Worm (Caenorhabditis elegans) whole organism, early embryonic: ENCODE results near the gene dna-2.

Experiments used
- B0310.2 ChIP-seq: sonication (generic microtip); optimal IDR thresholded peaks from 2 replicates; lab custom pipeline; 2016; ENCODE audit warnings: mild to moderate bottlenecking, missing genetic modification characterization, missing compliant biosample characterization
- F13C5.2 ChIP-seq: sonication (generic microtip); optimal IDR thresholded peaks from 2 replicates; lab custom pipeline; 2017; ENCODE audit warnings: mild to moderate bottlenecking, missing genetic modification characterization, inconsistent platforms, missing compliant biosample characterization
- aly-1 ChIP-seq: sonication (generic microtip); optimal IDR thresholded peaks from 2 replicates; lab custom pipeline; 2016; ENCODE audit warnings: missing genetic modification characterization, missing compliant biosample characterization
- ama-1 ChIP-seq: fragments of 150-350 bp; optimal IDR thresholded peaks from 2 replicates; lab custom pipeline; 2014
- ceh-13 ChIP-seq: fragments of 200-800 bp; sonication (Bioruptor generic); optimal IDR thresholded peaks from 2 replicates; lab custom pipeline; 2018; ENCODE audit warnings: mild to moderate bottlenecking, missing genetic modification characterization, missing compliant biosample characterization
- ceh-36 ChIP-seq: sonication (generic microtip); optimal IDR thresholded peaks from 2 replicates; lab custom pipeline; 2016; ENCODE audit warnings: missing genetic modification characterization, inconsistent platforms, missing compliant biosample characterization
- ets-7 ChIP-seq: sonication (generic microtip); optimal IDR thresholded peaks from 2 replicates; lab custom pipeline; 2016; ENCODE audit warnings: missing genotype, missing genetic modification characterization, missing compliant biosample characterization
- flt-1 ChIP-seq: fragments of 200-800 bp; sonication (Bioruptor generic); IDR thresholded peaks from 2 replicates; pipeline ENCODE4 v1.3.6; 2022; ENCODE audit warnings: missing genetic modification characterization, missing compliant biosample characterization
- hmbx-1 ChIP-seq: sonication (generic microtip); optimal IDR thresholded peaks from 2 replicates; lab custom pipeline; 2016; ENCODE audit warnings: mild to moderate bottlenecking, missing genetic modification characterization, missing compliant biosample characterization
- hmg-4 ChIP-seq: fragments of 200-800 bp; sonication (Bioruptor generic); optimal IDR thresholded peaks from 2 replicates; lab custom pipeline; 2018; ENCODE audit warnings: mild to moderate bottlenecking, missing genetic modification characterization, missing compliant biosample characterization
- hnd-1 ChIP-seq: sonication (generic microtip); optimal IDR thresholded peaks from 2 replicates; lab custom pipeline; 2016; ENCODE audit warnings: missing genetic modification characterization, missing compliant biosample characterization
- pes-1 ChIP-seq: fragments of 200-800 bp; sonication (Bioruptor generic); IDR thresholded peaks from 2 replicates; pipeline ENCODE4 v1.3.6; 2022; ENCODE audit warnings: missing genetic modification reagents, missing genetic modification characterization, missing compliant biosample characterization
- scrt-1 ChIP-seq: fragments of 200-800 bp; sonication (Bioruptor generic); IDR thresholded peaks from 2 replicates; pipeline ENCODE4 v1.3.6; 2022; ENCODE audit warnings: missing genetic modification characterization, missing compliant biosample characterization
- sea-1 ChIP-seq: fragments of 200-800 bp; sonication (Bioruptor generic); conservative IDR thresholded peaks from 2 replicates; pipeline ENCODE4 v1.3.6; 2022; ENCODE audit warnings: missing genetic modification characterization, missing compliant biosample characterization
- tbx-11 ChIP-seq: fragments of 200-800 bp; sonication (Bioruptor generic); IDR thresholded peaks from 2 replicates; pipeline ENCODE4 v1.3.6; 2022; ENCODE audit warnings: missing genetic modification characterization, missing compliant biosample characterization
- tbx-37 ChIP-seq: fragments of 200-800 bp; sonication (Bioruptor generic); conservative IDR thresholded peaks from 2 replicates; pipeline ENCODE4 v1.3.6; 2022; ENCODE audit warnings: missing genetic modification reagents, missing genetic modification characterization, missing compliant biosample characterization
- tra-4 ChIP-seq: sonication (generic microtip); optimal IDR thresholded peaks from 2 replicates; lab custom pipeline; 2017; ENCODE audit warnings: missing genetic modification characterization, missing compliant biosample characterization

The dna-2 gene

DNA sequence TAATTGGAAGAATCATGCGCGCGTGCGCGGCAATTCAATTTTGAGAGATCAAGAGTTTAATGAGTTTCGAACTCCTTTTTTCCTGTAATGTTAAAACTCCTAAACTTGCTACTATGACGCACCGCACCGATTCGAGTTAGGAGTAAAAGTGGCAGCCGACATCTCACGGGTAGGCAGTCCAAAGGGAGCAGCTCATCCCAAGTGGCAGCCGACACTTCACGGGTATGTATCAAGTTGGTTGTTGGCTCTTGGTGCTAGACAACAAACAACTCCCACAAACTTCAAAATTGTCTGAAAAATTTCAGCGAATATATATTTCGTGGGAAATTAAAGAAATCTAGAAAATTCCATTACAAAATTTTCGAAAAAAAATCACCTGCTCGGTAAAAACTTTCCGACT, 25.0 kb upstream of the dna-2 start:
- TF ChIP-seq scrt-1 (GFP tag; lab: Robert Waterston, UW) (no peak), tbx-37 (GFP tag; lab: Robert Waterston, UW) (no peak), ama-1 (lab: Kevin White, UChicago) (no peak), sea-1 (GFP tag; lab: Robert Waterston, UW) (no peak), B0310.2 (no peak)

ce11 chrII:11756684-11757107, 21.5 kb upstream of the dna-2 start:
- TF ChIP-seq hnd-1 (tag; lab: Kevin White, UChicago), result peak; percentile 2
- TF ChIP-seq pes-1, result 0 out of 2 replicates have a peak, but pooled peaks have one; percentile 46
- peak; percentile 46 for TF ChIP-seq ama-1 (lab: Kevin White, UChicago)
- peak; percentile 71; the same call in 1 of the 2 replicates for TF ChIP-seq sea-1 (GFP tag; lab: Robert Waterston, UW)
- no peak for TF ChIP-seq B0310.2
- no peak for TF ChIP-seq tbx-11 (GFP tag; lab: Robert Waterston, UW)
- no peak for TF ChIP-seq flt-1 (GFP tag; lab: Robert Waterston, UW)

DNA sequence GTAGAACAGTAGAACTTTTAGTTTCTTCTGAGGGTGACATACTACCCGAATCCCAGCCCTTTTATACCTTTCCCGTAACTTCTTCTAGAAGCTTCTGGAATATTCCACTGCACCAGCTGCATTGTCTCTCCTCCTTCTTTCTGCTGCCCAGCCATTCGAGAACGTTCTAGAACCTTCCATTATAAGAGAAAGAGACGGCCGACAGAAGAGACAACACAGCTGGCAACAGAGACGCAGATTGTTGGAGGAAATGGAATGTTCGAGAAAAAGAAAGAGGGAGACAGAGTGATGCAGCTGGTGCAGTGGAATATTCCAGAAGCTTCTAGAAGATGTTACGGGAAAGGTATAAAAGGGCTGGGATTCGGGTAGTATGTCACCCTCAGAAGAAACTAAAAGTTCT, 19.0 kb upstream of the dna-2 start, which contains the start of the genes F44E5.4 and F44E5.5:
TSS of gene F44E5.4 (minus strand) at position 35 of the 400 bp plus-strand sequence.
TSS of gene F44E5.5 (plus strand) at position 386 of the 400 bp plus-strand sequence.
- peak; percentile 80 for TF ChIP-seq tbx-11 (GFP tag; lab: Robert Waterston, UW)
- TF ChIP-seq pes-1, result peak; percentile 84
- TF ChIP-seq hmg-4 (GFP tag; lab: Kevin White, UChicago), result peak; percentile 34
- TF ChIP-seq scrt-1 (GFP tag; lab: Robert Waterston, UW), result peak; percentile 81
- peak; percentile 68 for TF ChIP-seq F13C5.2 (tag; lab: Kevin White, UChicago)
- TF ChIP-seq ceh-36 (tag; lab: Kevin White, UChicago), result peak; percentile 42
- peak; percentile 60 for TF ChIP-seq hnd-1 (tag; lab: Kevin White, UChicago)
- TF ChIP-seq flt-1 (GFP tag; lab: Robert Waterston, UW), result peak; percentile 82; the same call in 1 of the 2 replicates
- TF ChIP-seq sea-1 (GFP tag; lab: Robert Waterston, UW), result peak; percentile 87
- TF ChIP-seq tbx-37 (GFP tag; lab: Robert Waterston, UW), result peak; percentile 71
- peak; percentile 76 for TF ChIP-seq B0310.2
- peak; percentile 47 for TF ChIP-seq tra-4 (tag; lab: Kevin White, UChicago)

ce11 chrII:11761806-11762512, 16.3 kb upstream of the dna-2 start:
- TF ChIP-seq F13C5.2 (tag; lab: Kevin White, UChicago) (no peak), sea-1 (GFP tag; lab: Robert Waterston, UW) (0 out of 2 replicates have a peak, but pooled peaks have one; percentile 65), hmbx-1 (tag; lab: Kevin White, UChicago) (no peak), aly-1 (tag; lab: Kevin White, UChicago) (no peak), scrt-1 (GFP tag; lab: Robert Waterston, UW) (no peak)

DNA sequence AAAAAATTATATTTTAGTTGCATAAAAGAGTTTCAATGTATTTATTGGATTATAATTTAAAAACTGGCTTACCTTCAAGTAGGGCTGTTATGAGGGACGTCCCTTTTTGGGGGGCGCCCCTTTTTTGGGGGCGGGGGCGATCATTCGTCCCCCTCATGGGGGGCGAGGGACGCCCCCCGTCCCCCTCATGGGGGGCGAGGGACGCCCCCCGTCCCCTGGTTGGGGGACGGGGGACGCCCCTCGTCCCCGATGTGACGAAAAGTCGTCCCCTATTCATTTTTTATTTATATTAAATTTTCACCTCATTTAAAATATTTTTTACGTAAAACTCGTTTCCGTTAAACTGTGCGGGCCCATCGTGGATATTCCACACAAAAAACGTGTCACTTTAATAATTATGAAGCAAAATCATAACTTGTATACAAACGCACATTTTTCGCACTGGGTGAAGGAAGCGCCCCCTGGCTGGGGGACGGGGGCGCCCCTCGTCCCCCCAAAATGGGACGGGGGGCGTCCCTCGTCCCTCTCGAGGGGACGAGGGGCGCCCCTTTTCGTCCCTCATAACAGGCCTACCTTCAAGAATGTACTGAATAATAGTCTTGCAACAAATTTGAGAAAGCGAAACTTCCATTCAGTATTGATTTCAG, 12.6 kb upstream of the dna-2 start:
- TF ChIP-seq hmg-4 (GFP tag; lab: Kevin White, UChicago) (no peak), ceh-36 (tag; lab: Kevin White, UChicago) (no peak), F13C5.2 (tag; lab: Kevin White, UChicago) (no peak), hnd-1 (tag; lab: Kevin White, UChicago) (no peak), flt-1 (GFP tag; lab: Robert Waterston, UW) (no peak), sea-1 (GFP tag; lab: Robert Waterston, UW) (no peak), tbx-37 (GFP tag; lab: Robert Waterston, UW) (no peak), ama-1 (lab: Kevin White, UChicago) (no peak), tra-4 (tag; lab: Kevin White, UChicago) (no peak), ceh-13 (GFP tag; lab: Kevin White, UChicago) (no peak)

DNA sequence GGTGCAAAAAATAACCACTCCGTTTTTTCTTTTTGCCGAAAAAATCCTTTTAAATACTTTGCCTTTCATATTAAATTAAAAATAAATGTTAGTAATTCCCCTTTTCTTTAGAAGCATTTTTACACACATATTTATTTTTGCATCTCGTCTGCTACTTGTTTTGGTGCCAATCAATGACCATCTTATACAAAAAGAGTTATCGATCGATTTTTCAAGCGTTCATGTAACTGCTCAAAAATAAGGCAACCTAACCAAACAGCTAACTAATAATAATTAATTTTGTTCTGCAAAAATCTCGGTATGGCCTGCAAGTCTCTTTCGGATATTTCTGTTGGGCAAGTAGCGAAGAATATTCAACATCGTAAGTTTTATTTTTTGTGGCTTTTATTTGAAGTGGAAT, 11.8 kb upstream of the dna-2 start, which contains the start of gene F44E5.2:
TSS of gene F44E5.2 (plus strand) at position 301 of the 400 bp plus-strand sequence.
- no peak for TF ChIP-seq ceh-13 (GFP tag; lab: Kevin White, UChicago)
- no peak for TF ChIP-seq hmg-4 (GFP tag; lab: Kevin White, UChicago)
- no peak for TF ChIP-seq aly-1 (tag; lab: Kevin White, UChicago)
- no peak for TF ChIP-seq ets-7 (tag; lab: Kevin White, UChicago)
- TF ChIP-seq tbx-37 (GFP tag; lab: Robert Waterston, UW), result no peak
- TF ChIP-seq flt-1 (GFP tag; lab: Robert Waterston, UW), result no peak
- TF ChIP-seq ama-1 (lab: Kevin White, UChicago), result no peak

ce11 chrII:11772364-11772763, 5.9 kb upstream of the dna-2 start, which contains the start of gene F44E5.15:
Gene F44E5.15, plus strand, starts transcription at chrII:11772664.
- TF ChIP-seq hnd-1 (tag; lab: Kevin White, UChicago) (no peak), ama-1 (lab: Kevin White, UChicago) (no peak), hmbx-1 (tag; lab: Kevin White, UChicago) (no peak), flt-1 (GFP tag; lab: Robert Waterston, UW) (no peak), tra-4 (tag; lab: Kevin White, UChicago) (no peak), F13C5.2 (tag; lab: Kevin White, UChicago) (no peak), ceh-36 (tag; lab: Kevin White, UChicago) (no peak), sea-1 (GFP tag; lab: Robert Waterston, UW) (no peak), tbx-11 (GFP tag; lab: Robert Waterston, UW) (no peak), ceh-13 (GFP tag; lab: Kevin White, UChicago) (no peak), scrt-1 (GFP tag; lab: Robert Waterston, UW) (no peak), B0310.2 (no peak), hmg-4 (GFP tag; lab: Kevin White, UChicago) (no peak), pes-1 (no peak), tbx-37 (GFP tag; lab: Robert Waterston, UW) (no peak), ets-7 (tag; lab: Kevin White, UChicago) (no peak)
